Fruit fly (Drosophila melanogaster): ENCODE data around the gene CG34345.

CG34345 gene

dm6 chr2L:6667719-6668325, 44.9 kb downstream of the CG34345 start, which contains the start of gene Galt (continued):
- TF ChIP-seq CG13287 (GFP tag; IDR thresholded peaks at IDR 0.05; ENCODE audit: partially characterized antibody) (peak; percentile 81), CG42726 (GFP tag; IDR thresholded peaks at IDR 0.05; ENCODE audit: partially characterized antibody) (no peak), CG3995 (GFP tag; optimal IDR thresholded peaks at IDR 0.05) (no peak), hbn (GFP tag; IDR thresholded peaks at IDR 0.05; ENCODE audit: partially characterized antibody) (peak; percentile 37; the same call in 1 of the 2 replicates), CG43689 (GFP tag; IDR thresholded peaks at IDR 0.05) (no peak), ttk (GFP tag; IDR thresholded peaks at IDR 0.05) (no peak), CG4617 (GFP tag; optimal IDR thresholded peaks at IDR 0.05; ENCODE audit: borderline replicate concordance) (no peak), sna (GFP tag; IDR thresholded peaks at IDR 0.05; ENCODE audit: partially characterized antibody) (peak; percentile 80; the same call in 1 of the 2 replicates), Poxn (GFP tag; IDR thresholded peaks at IDR 0.05) (no peak), Fer2 (tag; optimal IDR thresholded peaks at IDR 0.05) (no peak), nerfin-1 (tag; optimal IDR thresholded peaks at IDR 0.05) (peak; percentile 93), CG10565 (GFP tag; optimal IDR thresholded peaks at IDR 0.05) (no peak), pum (GFP tag; optimal IDR thresholded peaks at IDR 0.05) (no peak), ac (GFP tag; optimal IDR thresholded peaks at IDR 0.05) (no peak), kni (GFP tag; optimal IDR thresholded peaks at IDR 0.05) (peak; percentile 57), CG12071 (GFP tag; optimal IDR thresholded peaks at IDR 0.05) (no peak), twi (tag; optimal IDR thresholded peaks at IDR 0.05) (no peak), Rfx (GFP tag; IDR thresholded peaks at IDR 0.05) (peak; percentile 61), Dek (tag; optimal IDR thresholded peaks at IDR 0.05) (peak; percentile 4), pb (GFP tag; optimal IDR thresholded peaks at IDR 0.05) (no peak), CG6254 (GFP tag; optimal IDR thresholded peaks at IDR 0.05) (no peak), sd (tag; optimal IDR thresholded peaks at IDR 0.05) (peak; percentile 99), nom (GFP tag; optimal IDR thresholded peaks at IDR 0.05) (peak; percentile 47), dati (GFP tag; IDR thresholded peaks at IDR 0.05) (no peak), CG9817 (tag; optimal IDR thresholded peaks at IDR 0.05) (peak; percentile 31), dpn (GFP tag; optimal IDR thresholded peaks at IDR 0.05) (no peak), ase (GFP tag; IDR thresholded peaks at IDR 0.05) (no peak), Nf-YB (GFP tag; optimal IDR thresholded peaks at IDR 0.05) (peak; percentile 14), Bgb (GFP tag; IDR thresholded peaks at IDR 0.05; ENCODE audit: partially characterized antibody) (peak; percentile 64; the same call in 1 of the 2 replicates), CG11398 (GFP tag; optimal IDR thresholded peaks at IDR 0.05) (no peak), ci (GFP tag; IDR thresholded peaks at IDR 0.05) (peak; percentile 70; the same call in 1 of the 3 replicates), ATbp (GFP tag; optimal IDR thresholded peaks at IDR 0.05) (no peak), Hsf (GFP tag; optimal IDR thresholded peaks at IDR 0.05) (no peak), Taf1 (GFP tag; IDR thresholded peaks at IDR 0.05) (no peak), run (tag; optimal IDR thresholded peaks at IDR 0.05) (no peak), CG30020 (tag; optimal IDR thresholded peaks at IDR 0.05) (no peak), Myb (GFP tag; optimal IDR thresholded peaks at IDR 0.05) (no peak), YL-1 (GFP tag; optimal IDR thresholded peaks at IDR 0.05) (peak; percentile 35), wek (GFP tag; optimal IDR thresholded peaks at IDR 0.05) (peak; percentile 39), Mes4 (GFP tag; optimal IDR thresholded peaks at IDR 0.05) (no peak), pnt (GFP tag; optimal IDR thresholded peaks at IDR 0.05) (no peak), zfh2 (GFP tag; optimal IDR thresholded peaks at IDR 0.05) (no peak), abd-A (tag; optimal IDR thresholded peaks at IDR 0.05) (no peak), Chrac-16 (GFP tag; optimal IDR thresholded peaks at IDR 0.05) (no peak), HmgD (GFP tag; optimal IDR thresholded peaks at IDR 0.05) (no peak), fd96Cb (tag; optimal IDR thresholded peaks at IDR 0.05) (no peak), vnd (GFP tag; IDR thresholded peaks at IDR 0.05; ENCODE audit: partially characterized antibody) (peak; percentile 70), CG3838 (GFP tag; optimal IDR thresholded peaks at IDR 0.05) (no peak), ken (GFP tag; IDR thresholded peaks at IDR 0.05) (no peak), CG30431 (GFP tag; optimal IDR thresholded peaks at IDR 0.05) (no peak)

Measured in whole organism, embryonic.